Fruit fly (Drosophila melanogaster) whole organism, embryonic: ENCODE results near the gene Uba2.
A peak's percentile ranks its signal among the peaks of the same experiment; 100 is the strongest.

Experiments used
- ATbp ChIP-seq: fragments of 200-800 bp; sonication (Bioruptor generic); optimal IDR thresholded peaks from 2 replicates; lab custom pipeline; 2017; ENCODE audit warnings: missing biosample characterization, mild to moderate bottlenecking, missing genetic modification characterization, missing genetic modification reagents
- Aef1 ChIP-seq: fragments of 200-800 bp; sonication (Bioruptor generic); IDR thresholded peaks from 3 replicates; pipeline ENCODE4 v1.3.6; 2022; ENCODE audit warnings: missing biosample characterization, missing genetic modification characterization
- C15 ChIP-seq: fragments of 200-800 bp; sonication (Bioruptor generic); IDR thresholded peaks from 3 replicates; pipeline ENCODE4 v1.3.6; 2022; ENCODE audit warnings: missing biosample characterization, missing genetic modification characterization
- CG10147 ChIP-seq: fragments of 200-800 bp; sonication (Bioruptor generic); optimal IDR thresholded peaks from 2 replicates; lab custom pipeline; 2019; ENCODE audit warnings: missing biosample characterization, mild to moderate bottlenecking, missing genetic modification characterization, moderate library complexity
- CG12236 ChIP-seq: fragments of 200-800 bp; sonication (Bioruptor generic); optimal IDR thresholded peaks from 2 replicates; lab custom pipeline; 2016; ENCODE audit warnings: missing biosample characterization, missing genetic modification characterization
- CG12391 ChIP-seq: fragments of 200-800 bp; sonication (Bioruptor generic); optimal IDR thresholded peaks from 3 replicates; lab custom pipeline; 2018; ENCODE audit warnings: missing biosample characterization, mild to moderate bottlenecking, missing genetic modification characterization, moderate library complexity
- CG12769 ChIP-seq: fragments of 200-800 bp; sonication (Bioruptor generic); optimal IDR thresholded peaks from 2 replicates; lab custom pipeline; 2019; ENCODE audit warnings: missing biosample characterization, mild to moderate bottlenecking, missing genetic modification characterization, moderate library complexity
- CG13894 ChIP-seq: fragments of 200-800 bp; sonication (Bioruptor generic); optimal IDR thresholded peaks from 3 replicates; lab custom pipeline; 2018; ENCODE audit warnings: missing biosample characterization, mild to moderate bottlenecking, missing genetic modification characterization, moderate library complexity
- CG1529 ChIP-seq: fragments of 200-800 bp; sonication (Bioruptor generic); optimal IDR thresholded peaks from 3 replicates; lab custom pipeline; 2018; ENCODE audit warnings: missing biosample characterization, missing genetic modification characterization
- CG16863 ChIP-seq: fragments of 200-800 bp; sonication (Bioruptor generic); optimal IDR thresholded peaks from 3 replicates; lab custom pipeline; 2016; ENCODE audit warnings: missing biosample characterization, missing genetic modification characterization
- CG2889 ChIP-seq: fragments of 200-800 bp; sonication (Bioruptor generic); IDR thresholded peaks from 3 replicates; pipeline ENCODE4 v1.3.6; 2022; ENCODE audit warnings: missing biosample characterization, missing genetic modification characterization
- CG31388 ChIP-seq: fragments of 200-800 bp; sonication (Bioruptor generic); optimal IDR thresholded peaks from 2 replicates; lab custom pipeline; 2016; ENCODE audit warnings: missing biosample characterization, missing genetic modification characterization
- CG33213 ChIP-seq: fragments of 200-800 bp; sonication (Bioruptor generic); optimal IDR thresholded peaks from 3 replicates; lab custom pipeline; 2016; ENCODE audit warnings: missing biosample characterization, missing genetic modification characterization
- CG34422 ChIP-seq: fragments of 200-800 bp; sonication (Bioruptor generic); IDR thresholded peaks from 3 replicates; pipeline ENCODE4 v1.3.6; 2022; ENCODE audit warnings: missing biosample characterization, missing genetic modification characterization
- CG4328 ChIP-seq: fragments of 200-800 bp; sonication (Bioruptor generic); optimal IDR thresholded peaks from 3 replicates; lab custom pipeline; 2017; ENCODE audit warnings: missing biosample characterization, missing genetic modification reagents, missing genetic modification characterization
- CG4617 ChIP-seq: fragments of 200-800 bp; sonication (Bioruptor generic); optimal IDR thresholded peaks from 3 replicates; lab custom pipeline; 2016; ENCODE audit warnings: missing biosample characterization, missing genetic modification characterization, borderline replicate concordance
- CG5953 ChIP-seq: fragments of 200-800 bp; sonication (Bioruptor generic); IDR thresholded peaks from 2 replicates; pipeline ENCODE4 v1.3.6; 2022; ENCODE audit warnings: missing biosample characterization, missing genetic modification characterization
- CG7372 ChIP-seq: fragments of 200-800 bp; sonication (Bioruptor generic); IDR thresholded peaks from 2 replicates; pipeline ENCODE4 v1.3.6; 2022; ENCODE audit warnings: missing biosample characterization, missing genetic modification characterization
- CG9609 ChIP-seq: fragments of 200-800 bp; sonication (Bioruptor generic); optimal IDR thresholded peaks from 3 replicates; lab custom pipeline; 2016; ENCODE audit warnings: missing biosample characterization, missing genetic modification characterization
- Camta ChIP-seq: fragments of 200-800 bp; sonication (Bioruptor generic); optimal IDR thresholded peaks from 2 replicates; lab custom pipeline; 2016; ENCODE audit warnings: missing biosample characterization, missing genetic modification characterization
- CrebB ChIP-seq: fragments of 200-800 bp; sonication (Bioruptor generic); optimal IDR thresholded peaks from 3 replicates; lab custom pipeline; 2018; ENCODE audit warnings: missing biosample characterization, mild to moderate bottlenecking, missing genetic modification characterization
- D19B ChIP-seq: fragments of 200-800 bp; sonication (Bioruptor generic); optimal IDR thresholded peaks from 2 replicates; lab custom pipeline; 2017; ENCODE audit warnings: missing biosample characterization, mild to moderate bottlenecking, missing genetic modification characterization
- Deaf1 ChIP-seq: fragments of 200-800 bp; optimal IDR thresholded peaks from 3 replicates; lab custom pipeline; 2019; ENCODE audit warnings: missing biosample characterization, mild to moderate bottlenecking, missing genetic modification characterization, moderate library complexity
- Dll ChIP-seq: fragments of 200-800 bp; sonication (Bioruptor generic); IDR thresholded peaks from 4 replicates; pipeline ENCODE4 v1.3.6; 2022; ENCODE audit warnings: missing biosample characterization, missing genetic modification characterization; ENCODE audit not compliant: partially characterized antibody
- Ets97D ChIP-seq: fragments of 200-800 bp; sonication (Bioruptor generic); optimal IDR thresholded peaks from 3 replicates; lab custom pipeline; 2016; ENCODE audit warnings: missing biosample characterization, missing genetic modification characterization
- H2.0 ChIP-seq: fragments of 200-800 bp; sonication (Bioruptor generic); IDR thresholded peaks from 2 replicates; pipeline ENCODE4 v1.3.6; 2022; ENCODE audit warnings: missing biosample characterization, missing genetic modification characterization
- Hmx ChIP-seq: fragments of 200-800 bp; sonication (Bioruptor generic); optimal IDR thresholded peaks from 2 replicates; lab custom pipeline; 2016; ENCODE audit warnings: missing biosample characterization, missing genetic modification characterization
- Kr ChIP-seq: fragments of 200-800 bp; sonication (Bioruptor generic); optimal IDR thresholded peaks from 2 replicates; lab custom pipeline; 2017; ENCODE audit warnings: missing biosample characterization, mild to moderate bottlenecking, missing genetic modification characterization
- Lhr ChIP-seq: fragments of 200-800 bp; sonication (Bioruptor generic); optimal IDR thresholded peaks from 3 replicates; lab custom pipeline; 2017; ENCODE audit warnings: mild to moderate bottlenecking, missing biosample characterization, missing genetic modification reagents, missing genetic modification characterization
- Pdp1 ChIP-seq, 2 experiments: fragments of 200-800 bp; sonication (Bioruptor generic); optimal IDR thresholded peaks; 3 replicates each; lab custom pipeline; 2016; ENCODE audit warnings: missing biosample characterization in 2 of 2, missing genetic modification characterization in 2 of 2, mild to moderate bottlenecking in 1 of 2, moderate library complexity in 1 of 2
- Poxn ChIP-seq: fragments of 200-800 bp; sonication (Bioruptor generic); IDR thresholded peaks from 2 replicates; pipeline ENCODE4 v1.3.6; 2022; ENCODE audit warnings: missing biosample characterization, missing genetic modification characterization
- Trl ChIP-seq, 3 experiments: fragments of >200 bp in 2 of 3; fragments of 200-800 bp in 1 of 3; sonication (Bioruptor generic) in 1 of 3; optimal IDR thresholded peaks; 2 replicates in 1 of 3; 3 replicates in 2 of 3; lab custom pipeline; 2016 to 2017; ENCODE audit warnings: missing biosample characterization in 1 of 3, missing genetic modification characterization in 1 of 3
- al ChIP-seq: fragments of 200-800 bp; sonication (Bioruptor generic); IDR thresholded peaks from 2 replicates; pipeline ENCODE4 v1.3.6; 2022; ENCODE audit warnings: missing biosample characterization, missing genetic modification characterization
- ara ChIP-seq: fragments of 200-800 bp; sonication (Bioruptor generic); IDR thresholded peaks from 2 replicates; pipeline ENCODE4 v1.3.6; 2022; ENCODE audit warnings: missing biosample characterization, missing genetic modification characterization
- cad ChIP-seq: fragments of >200 bp; optimal IDR thresholded peaks from 2 replicates; lab custom pipeline; 2017; ENCODE audit warnings: missing biosample characterization, missing genetic modification characterization
- cg ChIP-seq: fragments of 200-800 bp; sonication (Bioruptor generic); optimal IDR thresholded peaks from 3 replicates; lab custom pipeline; 2019; ENCODE audit warnings: missing biosample characterization, mild to moderate bottlenecking, missing genetic modification characterization, moderate library complexity
- corto ChIP-seq: fragments of 200-800 bp; sonication (Bioruptor generic); optimal IDR thresholded peaks from 2 replicates; lab custom pipeline; 2016; ENCODE audit warnings: missing biosample characterization, mild to moderate bottlenecking, missing genetic modification characterization, moderate library complexity
- dati ChIP-seq: fragments of 200-800 bp; sonication (Bioruptor generic); IDR thresholded peaks from 2 replicates; pipeline ENCODE4 v1.3.6; 2022; ENCODE audit warnings: missing biosample characterization, missing genetic modification characterization
- dmrt11E ChIP-seq: fragments of 200-800 bp; sonication (Bioruptor generic); optimal IDR thresholded peaks from 3 replicates; lab custom pipeline; 2018; ENCODE audit warnings: missing biosample characterization, mild to moderate bottlenecking, missing genetic modification characterization, moderate library complexity
- insv ChIP-seq, 2 experiments: fragments of 200-800 bp; sonication (Bioruptor generic); optimal IDR thresholded peaks; 3 replicates each; lab custom pipeline; 2016 to 2018; ENCODE audit warnings: missing biosample characterization in 2 of 2, missing genetic modification characterization in 2 of 2
- odd ChIP-seq: fragments of 200-800 bp; sonication (Bioruptor generic); optimal IDR thresholded peaks from 2 replicates; lab custom pipeline; 2017; ENCODE audit warnings: missing biosample characterization, mild to moderate bottlenecking, missing genetic modification characterization
- otp ChIP-seq: fragments of 200-800 bp; sonication (Bioruptor generic); IDR thresholded peaks from 3 replicates; pipeline ENCODE4, ENCODE4 v1.3.6; 2022; ENCODE audit warnings: missing biosample characterization, missing genetic modification characterization
- p53 ChIP-seq: fragments of 200-800 bp; sonication (Bioruptor generic); optimal IDR thresholded peaks from 2 replicates; lab custom pipeline; 2016; ENCODE audit warnings: missing biosample characterization, missing genetic modification characterization
- pb ChIP-seq: fragments of 200-800 bp; sonication (Bioruptor generic); optimal IDR thresholded peaks from 3 replicates; lab custom pipeline; 2016; ENCODE audit warnings: missing biosample characterization, missing genetic modification characterization
- pita ChIP-seq: fragments of 200-800 bp; sonication (Bioruptor generic); optimal IDR thresholded peaks from 2 replicates; lab custom pipeline; 2017; ENCODE audit warnings: missing biosample characterization, mild to moderate bottlenecking, missing genetic modification characterization
- schlank ChIP-seq: fragments of 200-800 bp; sonication (Bioruptor generic); optimal IDR thresholded peaks from 2 replicates; lab custom pipeline; 2018; ENCODE audit warnings: missing biosample characterization, mild to moderate bottlenecking, missing genetic modification characterization
- scrt ChIP-seq: fragments of 200-800 bp; sonication (Bioruptor generic); optimal IDR thresholded peaks from 2 replicates; lab custom pipeline; 2018; ENCODE audit warnings: missing biosample characterization, mild to moderate bottlenecking, missing genetic modification characterization, moderate library complexity
- slbo ChIP-seq: fragments of 200-800 bp; sonication (Bioruptor generic); IDR thresholded peaks from 2 replicates; pipeline ENCODE4 v1.3.6; 2022; ENCODE audit warnings: missing biosample characterization, missing genetic modification characterization
- tll ChIP-seq, 2 experiments: fragments of 200-800 bp in 1 of 2; fragments of >200 bp in 1 of 2; sonication (Bioruptor generic) in 1 of 2; optimal IDR thresholded peaks; 2 replicates each; lab custom pipeline; 2017 to 2019; ENCODE audit warnings: missing biosample characterization in 2 of 2, missing genetic modification characterization in 2 of 2, mild to moderate bottlenecking in 1 of 2, moderate library complexity in 1 of 2
- vfl ChIP-seq: fragments of 200-800 bp; sonication (Bioruptor generic); optimal IDR thresholded peaks from 2 replicates; lab custom pipeline; 2016; ENCODE audit warnings: missing biosample characterization, missing genetic modification characterization
- wdn ChIP-seq: fragments of 200-800 bp; sonication (Bioruptor generic); IDR thresholded peaks from 2 replicates; pipeline ENCODE4 v1.3.6; 2022; ENCODE audit warnings: missing biosample characterization, missing genetic modification characterization
- yki ChIP-seq: fragments of >200 bp; optimal IDR thresholded peaks from 3 replicates; lab custom pipeline; 2018

Gene Uba2

DNA sequence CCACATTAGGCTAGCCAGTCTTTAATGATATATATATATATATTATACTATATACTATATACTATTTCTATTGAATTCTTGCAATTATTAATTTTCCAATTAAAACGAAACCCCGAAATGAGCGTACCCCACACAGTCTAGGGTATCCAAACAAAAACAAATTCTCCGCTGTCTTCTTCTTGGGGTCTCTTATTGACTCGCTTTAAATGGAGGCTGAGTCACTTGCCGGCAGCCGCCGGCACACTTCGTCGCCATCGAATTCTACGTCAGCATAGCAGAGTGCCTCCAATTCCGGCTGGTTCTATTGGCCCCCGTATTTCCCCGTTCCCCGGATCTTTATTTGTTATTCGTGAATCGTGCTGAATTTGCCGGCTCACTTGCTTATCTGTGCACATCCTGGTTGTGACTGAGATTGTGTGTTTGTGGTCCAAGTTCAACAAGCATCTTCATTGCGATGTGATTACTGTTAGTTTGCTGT lies 32.9 kb downstream of the Uba2 start (continued):
- peak; percentile 41; the same call in 1 of the 3 replicates for TF ChIP-seq CG34422
- no peak for TF ChIP-seq al (GFP tag; lab: Robert Waterston, UW)
- TF ChIP-seq pb (GFP tag; lab: Kevin White, UChicago), result no peak
- no peak for TF ChIP-seq ATbp (GFP tag; lab: Kevin White, UChicago)
- no peak for TF ChIP-seq Camta (GFP tag; lab: Kevin White, UChicago)
- no peak for TF ChIP-seq CG10147 (GFP tag; lab: Kevin White, UChicago)
- no peak for TF ChIP-seq CG16863
- TF ChIP-seq CG4328 (GFP tag; lab: Kevin White, UChicago), result no peak
- no peak for TF ChIP-seq schlank (tag; lab: Kevin White, UChicago)
- TF ChIP-seq CG12769, result peak; percentile 26
- no peak for TF ChIP-seq Hmx (GFP tag; lab: Kevin White, UChicago)
- TF ChIP-seq Ets97D (GFP tag; lab: Kevin White, UChicago), result no peak
- TF ChIP-seq H2.0 (GFP tag; lab: Robert Waterston, UW), result no peak
- no peak for TF ChIP-seq Poxn
- TF ChIP-seq cad (GFP tag; lab: Kevin White, UChicago), result no peak
- no peak for TF ChIP-seq Kr (GFP tag; lab: Kevin White, UChicago)
- TF ChIP-seq CG31388 (GFP tag; lab: Kevin White, UChicago), result no peak
- TF ChIP-seq pita (GFP tag; lab: Kevin White, UChicago), result no peak
- no peak for TF ChIP-seq cg (GFP tag; lab: Kevin White, UChicago)
- no peak for TF ChIP-seq CG12236
- TF ChIP-seq vfl (GFP tag; lab: Kevin White, UChicago), result no peak
- no peak for TF ChIP-seq p53 (GFP tag; lab: Kevin White, UChicago)
- TF ChIP-seq CG2889 (GFP tag; lab: Robert Waterston, UW), result no peak
- TF ChIP-seq Deaf1 (tag; lab: Kevin White, UChicago), result peak; percentile 24
- peak; percentile 78 for TF ChIP-seq D19B (GFP tag; lab: Kevin White, UChicago)
- no peak for TF ChIP-seq CG5953
- no peak for TF ChIP-seq Dll
- TF ChIP-seq insv (GFP tag; optimal IDR thresholded peaks at IDR 0.05; lab: Kevin White, UChicago), result no peak
- no peak for TF ChIP-seq odd (GFP tag; lab: Kevin White, UChicago)
- TF ChIP-seq CG13894 (tag; lab: Kevin White, UChicago), result peak; percentile 73
- no peak for TF ChIP-seq CG9609 (GFP tag; lab: Kevin White, UChicago)
- TF ChIP-seq Pdp1 (GFP tag; optimal IDR thresholded peaks at IDR 0.05; lab: Kevin White, UChicago), result no peak
- TF ChIP-seq Aef1 (GFP tag; lab: Robert Waterston, UW), result peak; percentile 56
- TF ChIP-seq CG7372 (GFP tag; lab: Robert Waterston, UW), result no peak
- TF ChIP-seq yki (lab: Kevin White, UChicago), result no peak
- TF ChIP-seq ara (GFP tag; lab: Robert Waterston, UW), result no peak
- no peak for TF ChIP-seq dmrt11E (tag; lab: Kevin White, UChicago)
- TF ChIP-seq tll (GFP tag; optimal IDR thresholded peaks at IDR 0.05; lab: Kevin White, UChicago), result no peak
- no peak for TF ChIP-seq corto
- no peak for TF ChIP-seq Lhr (GFP tag; lab: Kevin White, UChicago)
- TF ChIP-seq otp, result no peak
- no peak for TF ChIP-seq CG33213 (GFP tag; lab: Kevin White, UChicago)
- TF ChIP-seq slbo (GFP tag; lab: Robert Waterston, UW), result peak; percentile 55
- TF ChIP-seq C15 (GFP tag; lab: Robert Waterston, UW), result no peak
- TF ChIP-seq wdn, result no peak
- no peak for TF ChIP-seq Trl (optimal IDR thresholded peaks at IDR 0.05; lab: Kevin White, UChicago)
- TF ChIP-seq Trl (GFP tag; optimal IDR thresholded peaks at IDR 0.05; lab: Kevin White, UChicago), result no peak
- no peak for TF ChIP-seq CrebB
- TF ChIP-seq CG12391 (tag; lab: Kevin White, UChicago), result peak; percentile 25
- no peak for TF ChIP-seq scrt (GFP tag; lab: Kevin White, UChicago)
- TF ChIP-seq CG1529, result no peak
- no peak for TF ChIP-seq dati (GFP tag; lab: Robert Waterston, UW)
- no peak for TF ChIP-seq CG4617 (GFP tag; lab: Kevin White, UChicago)
